Worm (Caenorhabditis elegans) whole organism, L2 larva: ENCODE data around the gene elmd-1.

Source experiments
- C34F6.9 ChIP-seq: fragments of 150-350 bp; optimal IDR thresholded peaks from 2 replicates; lab custom pipeline; 2014; ENCODE audit warnings: missing biosample characterization, missing genetic modification characterization
- F13H6.1 ChIP-seq: sonication (generic microtip); optimal IDR thresholded peaks from 2 replicates; lab custom pipeline; 2016; ENCODE audit warnings: missing genetic modification characterization, missing compliant biosample characterization
- R02D3.7 ChIP-seq: fragments of 150-350 bp; optimal IDR thresholded peaks from 2 replicates; lab custom pipeline; 2014; ENCODE audit warnings: missing biosample characterization, missing genetic modification characterization
- Y55F3AM.14 ChIP-seq: fragments of 200-800 bp; sonication (Bioruptor generic); optimal IDR thresholded peaks from 2 replicates; lab custom pipeline; 2018; ENCODE audit warnings: mild to moderate bottlenecking, missing genetic modification characterization, missing compliant biosample characterization
- ZK546.5 ChIP-seq: sonication (generic microtip); optimal IDR thresholded peaks from 2 replicates; lab custom pipeline; 2017; ENCODE audit warnings: missing biosample characterization, missing genetic modification characterization
- alr-1 ChIP-seq: fragments of 150-350 bp; optimal IDR thresholded peaks from 2 replicates; lab custom pipeline; 2014; ENCODE audit warnings: missing biosample characterization, missing genetic modification characterization
- ama-1 ChIP-seq: fragments of 150-350 bp; optimal IDR thresholded peaks from 2 replicates; lab custom pipeline; 2018; ENCODE audit warnings: inconsistent platforms
- crh-2 ChIP-seq: sonication (generic microtip); optimal IDR thresholded peaks from 2 replicates; lab custom pipeline; 2017; ENCODE audit warnings: missing biosample characterization, missing genetic modification characterization
- egl-27 ChIP-seq: sonication (generic microtip); optimal IDR thresholded peaks from 3 replicates; lab custom pipeline; 2017; ENCODE audit warnings: missing biosample characterization, missing genetic modification reagents, missing genetic modification characterization
- elt-1 ChIP-seq: fragments of 150-350 bp; optimal IDR thresholded peaks from 2 replicates; lab custom pipeline; 2014; ENCODE audit warnings: missing biosample characterization, missing genetic modification characterization
- elt-3 ChIP-seq: sonication (generic microtip); optimal IDR thresholded peaks from 2 replicates; lab custom pipeline; 2017; ENCODE audit warnings: missing biosample characterization, missing genetic modification characterization
- fos-1 ChIP-seq: fragments of 150-350 bp; optimal IDR thresholded peaks from 2 replicates; lab custom pipeline; 2014; ENCODE audit warnings: missing biosample characterization, missing genetic modification characterization
- gmeb-1 ChIP-seq: fragments of 150-350 bp; optimal IDR thresholded peaks from 2 replicates; lab custom pipeline; 2014; ENCODE audit warnings: missing biosample characterization, missing genetic modification characterization
- lin-11 ChIP-seq: fragments of 150-350 bp; sonication (generic microtip); optimal IDR thresholded peaks from 2 replicates; lab custom pipeline; 2014; ENCODE audit warnings: missing biosample characterization, missing genetic modification characterization, inconsistent platforms, mixed read lengths
- lin-39 ChIP-seq: fragments of 150-350 bp; optimal IDR thresholded peaks from 2 replicates; lab custom pipeline; 2014; ENCODE audit warnings: missing biosample characterization, missing genetic modification reagents, missing genetic modification characterization
- mab-5 ChIP-seq: fragments of 150-350 bp; optimal IDR thresholded peaks from 2 replicates; lab custom pipeline; 2014; ENCODE audit warnings: missing biosample characterization, missing genetic modification characterization
- mbf-1 ChIP-seq: sonication (generic microtip); optimal IDR thresholded peaks from 2 replicates; lab custom pipeline; 2017; ENCODE audit warnings: missing biosample characterization, missing genetic modification characterization
- nhr-10 ChIP-seq: sonication (generic microtip); optimal IDR thresholded peaks from 2 replicates; lab custom pipeline; 2017; ENCODE audit warnings: missing biosample characterization, missing genetic modification characterization
- nhr-11 ChIP-seq: fragments of 150-350 bp; optimal IDR thresholded peaks from 2 replicates; lab custom pipeline; 2014; ENCODE audit warnings: missing biosample characterization, missing genetic modification characterization
- nhr-12 ChIP-seq: fragments of 150-350 bp; optimal IDR thresholded peaks from 2 replicates; lab custom pipeline; 2014; ENCODE audit warnings: missing biosample characterization, missing genetic modification characterization
- nhr-21 ChIP-seq: fragments of 150-350 bp; optimal IDR thresholded peaks from 2 replicates; lab custom pipeline; 2014; ENCODE audit warnings: missing biosample characterization, missing genetic modification characterization
- nhr-23 ChIP-seq: fragments of 150-350 bp; optimal IDR thresholded peaks from 2 replicates; lab custom pipeline; 2014; ENCODE audit warnings: missing biosample characterization, missing genetic modification reagents, missing genetic modification characterization
- nhr-25 ChIP-seq: fragments of 150-350 bp; sonication (generic microtip); optimal IDR thresholded peaks from 3 replicates; lab custom pipeline; 2014; ENCODE audit warnings: missing biosample characterization, missing genetic modification characterization
- nhr-6 ChIP-seq: fragments of 150-350 bp; optimal IDR thresholded peaks from 2 replicates; lab custom pipeline; 2014; ENCODE audit warnings: missing biosample characterization, missing genetic modification characterization
- nhr-77 ChIP-seq: fragments of 150-350 bp; optimal IDR thresholded peaks from 2 replicates; lab custom pipeline; 2014; ENCODE audit warnings: missing biosample characterization, missing genetic modification characterization
- peb-1 ChIP-seq: fragments of 150-350 bp; optimal IDR thresholded peaks from 2 replicates; lab custom pipeline; 2014; ENCODE audit warnings: missing biosample characterization, missing genetic modification characterization
- sma-3 ChIP-seq: sonication (generic microtip); optimal IDR thresholded peaks from 2 replicates; lab custom pipeline; 2016; ENCODE audit warnings: missing genetic modification reagents, missing genetic modification characterization, missing compliant biosample characterization
- sma-9 ChIP-seq, 2 experiments: fragments of 150-350 bp in 1 of 2; sonication (generic microtip) in 1 of 2; optimal IDR thresholded peaks; 2 replicates each; lab custom pipeline; 2014 to 2016; ENCODE audit warnings: missing genetic modification characterization in 2 of 2, mild to moderate bottlenecking in 1 of 2, missing biosample characterization in 1 of 2, missing compliant biosample characterization in 1 of 2, missing genetic modification reagents in 1 of 2, moderate library complexity in 1 of 2
- unc-62 ChIP-seq: fragments of 150-350 bp; optimal IDR thresholded peaks from 2 replicates; lab custom pipeline; 2014; ENCODE audit warnings: missing biosample characterization, missing genetic modification reagents, missing genetic modification characterization
- ztf-4 ChIP-seq: fragments of 150-350 bp; optimal IDR thresholded peaks from 2 replicates; lab custom pipeline; 2014; ENCODE audit warnings: missing biosample characterization, missing genetic modification characterization

The elmd-1 gene

ce11 chrIII:3351672-3352071 lies 38.0 kb upstream of the elmd-1 start:
- no peak for TF ChIP-seq crh-2
- peak; percentile 15 for TF ChIP-seq nhr-25 (tag; lab: Kevin White, UChicago)
- TF ChIP-seq fos-1 (tag; lab: Kevin White, UChicago): no peak
- TF ChIP-seq elt-3 (tag; lab: Kevin White, UChicago): no peak
- no peak for TF ChIP-seq egl-27 (tag; lab: Kevin White, UChicago)
- TF ChIP-seq sma-3: peak; percentile 12
- no peak for TF ChIP-seq nhr-77

ce11 chrIII:3355791-3356190 lies 33.9 kb upstream of the elmd-1 start:
- TF ChIP-seq ztf-4: no peak
- TF ChIP-seq crh-2: no peak
- TF ChIP-seq mbf-1 (tag; lab: Kevin White, UChicago): no peak
- TF ChIP-seq nhr-25 (tag; lab: Kevin White, UChicago): no peak
- TF ChIP-seq mab-5 (tag; lab: Kevin White, UChicago): no peak
- TF ChIP-seq nhr-12 (tag; lab: Kevin White, UChicago): no peak
- TF ChIP-seq sma-3: no peak
- no peak for TF ChIP-seq elt-1 (tag; lab: Kevin White, UChicago)
- no peak for TF ChIP-seq nhr-21 (tag; lab: Kevin White, UChicago)
- TF ChIP-seq nhr-11 (tag; lab: Kevin White, UChicago): no peak

ce11 chrIII:3360067-3360466 lies 29.7 kb upstream of the elmd-1 start:
- TF ChIP-seq ama-1 (lab: Kevin White, UChicago): no peak
- TF ChIP-seq nhr-25 (tag; lab: Kevin White, UChicago): no peak
- TF ChIP-seq C34F6.9 (tag; lab: Kevin White, UChicago): no peak
- TF ChIP-seq F13H6.1 (tag; lab: Kevin White, UChicago): no peak
- TF ChIP-seq peb-1: no peak
- no peak for TF ChIP-seq alr-1
- no peak for TF ChIP-seq lin-39
- TF ChIP-seq nhr-12 (tag; lab: Kevin White, UChicago): no peak
- TF ChIP-seq, all 48 proteins: peak for 0

ce11 chrIII:3367772-3368171 lies 21.9 kb upstream of the elmd-1 start:
- TF ChIP-seq sma-3: peak; percentile 22
- TF ChIP-seq lin-11 (tag; lab: Kevin White, UChicago): no peak
- peak; percentile 27 for TF ChIP-seq sma-9 (GFP tag; optimal IDR thresholded peaks at IDR 0.05; lab: Kevin White, UChicago)
- no peak for TF ChIP-seq sma-9 (tag; optimal IDR thresholded peaks at IDR 0.05; lab: Kevin White, UChicago)
- TF ChIP-seq nhr-25 (tag; lab: Kevin White, UChicago): peak; percentile 61

- TF ChIP-seq egl-27 (tag; lab: Kevin White, UChicago) (peak; percentile 57), Y55F3AM.14 (GFP tag; lab: Kevin White, UChicago) (no peak), sma-9 (GFP tag; optimal IDR thresholded peaks at IDR 0.05; lab: Kevin White, UChicago) (peak; percentile 66), sma-9 (tag; optimal IDR thresholded peaks at IDR 0.05; lab: Kevin White, UChicago) (no peak), crh-2 (peak; percentile 19), fos-1 (tag; lab: Kevin White, UChicago) (peak; percentile 90), nhr-6 (tag; lab: Kevin White, UChicago) (no peak), gmeb-1 (tag; lab: Kevin White, UChicago) (peak; percentile 18), sma-3 (peak; percentile 22)
Observed at ce11 chrIII:3370054-3370453, 19.7 kb upstream of the elmd-1 start, which contains the start of gene prk-2. Gene prk-2, minus strand, starts transcription at chrIII:3370209.

- no peak for TF ChIP-seq ZK546.5 (tag; lab: Kevin White, UChicago)
- peak; percentile 23 for TF ChIP-seq fos-1 (tag; lab: Kevin White, UChicago)
- TF ChIP-seq, all 48 proteins: peak for 1
Observed at ce11 chrIII:3370770-3371169, 18.9 kb upstream of the elmd-1 start.

ce11 chrIII:3372278-3372677 lies 17.4 kb upstream of the elmd-1 start:
- no peak for TF ChIP-seq nhr-77
- no peak for TF ChIP-seq gmeb-1 (tag; lab: Kevin White, UChicago)
- TF ChIP-seq nhr-23 (tag; lab: Kevin White, UChicago): no peak
- no peak for TF ChIP-seq nhr-10 (tag; lab: Kevin White, UChicago)
- TF ChIP-seq C34F6.9 (tag; lab: Kevin White, UChicago): no peak
- no peak for TF ChIP-seq mbf-1 (tag; lab: Kevin White, UChicago)
- TF ChIP-seq nhr-25 (tag; lab: Kevin White, UChicago): no peak
- no peak for TF ChIP-seq ztf-4
- TF ChIP-seq fos-1 (tag; lab: Kevin White, UChicago): no peak
- TF ChIP-seq nhr-6 (tag; lab: Kevin White, UChicago): no peak
- no peak for TF ChIP-seq sma-9 (GFP tag; optimal IDR thresholded peaks at IDR 0.05; lab: Kevin White, UChicago)
- no peak for TF ChIP-seq sma-9 (tag; optimal IDR thresholded peaks at IDR 0.05; lab: Kevin White, UChicago)
- no peak for TF ChIP-seq peb-1
- no peak for TF ChIP-seq ZK546.5 (tag; lab: Kevin White, UChicago)
- TF ChIP-seq nhr-12 (tag; lab: Kevin White, UChicago): no peak
- no peak for TF ChIP-seq R02D3.7 (tag; lab: Kevin White, UChicago)
- no peak for TF ChIP-seq unc-62 (GFP tag; lab: Kevin White, UChicago)
